Fruit fly (Drosophila melanogaster) whole organism, embryonic: ENCODE results near the gene NKCC.

ENCODE experiments used
- Bteb2 ChIP-seq: fragments of 200-800 bp; sonication (Bioruptor generic); optimal IDR thresholded peaks from 2 replicates; lab custom pipeline; 2016; ENCODE audit warnings: missing biosample characterization, missing genetic modification characterization
- CG11560 ChIP-seq: fragments of 200-800 bp; sonication (Bioruptor generic); IDR thresholded peaks from 3 replicates; pipeline ENCODE4 v1.3.6; 2022; ENCODE audit warnings: missing biosample characterization, missing genetic modification characterization
- CG12071 ChIP-seq: fragments of 200-800 bp; sonication (Bioruptor generic); optimal IDR thresholded peaks from 3 replicates; lab custom pipeline; 2018; ENCODE audit warnings: missing biosample characterization, mild to moderate bottlenecking, missing genetic modification characterization
- CG12155 ChIP-seq: fragments of 200-800 bp; sonication (Bioruptor generic); optimal IDR thresholded peaks from 3 replicates; lab custom pipeline; 2016; ENCODE audit warnings: missing biosample characterization, missing genetic modification characterization
- CG1233 ChIP-seq: fragments of 200-800 bp; sonication (Bioruptor generic); optimal IDR thresholded peaks from 4 replicates; lab custom pipeline; 2018; ENCODE audit warnings: missing biosample characterization, mild to moderate bottlenecking, missing genetic modification characterization
- CG13287 ChIP-seq: fragments of 200-800 bp; sonication (Bioruptor generic); IDR thresholded peaks from 2 replicates; pipeline ENCODE4 v1.3.6; 2022; ENCODE audit warnings: missing biosample characterization, missing genetic modification characterization; ENCODE audit not compliant: partially characterized antibody
- CG13624 ChIP-seq: fragments of 200-800 bp; sonication (Bioruptor generic); optimal IDR thresholded peaks from 2 replicates; lab custom pipeline; 2016; ENCODE audit warnings: missing biosample characterization, missing genetic modification characterization
- CG13894 ChIP-seq: fragments of 200-800 bp; sonication (Bioruptor generic); optimal IDR thresholded peaks from 3 replicates; lab custom pipeline; 2018; ENCODE audit warnings: missing biosample characterization, mild to moderate bottlenecking, missing genetic modification characterization, moderate library complexity
- CG1529 ChIP-seq: fragments of 200-800 bp; sonication (Bioruptor generic); optimal IDR thresholded peaks from 3 replicates; lab custom pipeline; 2018; ENCODE audit warnings: missing biosample characterization, missing genetic modification characterization
- CG1792 ChIP-seq: fragments of 200-800 bp; sonication (Bioruptor generic); optimal IDR thresholded peaks from 2 replicates; lab custom pipeline; 2016; ENCODE audit warnings: missing biosample characterization, missing genetic modification characterization
- CG18262 ChIP-seq: fragments of 200-800 bp; optimal IDR thresholded peaks from 3 replicates; lab custom pipeline; 2019; ENCODE audit warnings: missing biosample characterization, mild to moderate bottlenecking, missing genetic modification characterization, moderate library complexity
- CG2120 ChIP-seq: fragments of 200-800 bp; sonication (Bioruptor generic); optimal IDR thresholded peaks from 3 replicates; lab custom pipeline; 2016; ENCODE audit warnings: missing biosample characterization, missing genetic modification characterization
- CG30431 ChIP-seq: fragments of 200-800 bp; sonication (Bioruptor generic); optimal IDR thresholded peaks from 2 replicates; lab custom pipeline; 2017; ENCODE audit warnings: missing biosample characterization, missing genetic modification characterization
- CG3065 ChIP-seq: fragments of 200-800 bp; sonication (Bioruptor generic); optimal IDR thresholded peaks from 2 replicates; lab custom pipeline; 2016; ENCODE audit warnings: missing biosample characterization, missing genetic modification characterization
- CG32532 ChIP-seq: fragments of 200-800 bp; sonication (Bioruptor generic); IDR thresholded peaks from 2 replicates; pipeline ENCODE4 v1.3.6; 2022; ENCODE audit warnings: missing biosample characterization, missing genetic modification characterization
- CG34422 ChIP-seq: fragments of 200-800 bp; sonication (Bioruptor generic); IDR thresholded peaks from 3 replicates; pipeline ENCODE4 v1.3.6; 2022; ENCODE audit warnings: missing biosample characterization, missing genetic modification characterization
- CG6272 ChIP-seq: fragments of 200-800 bp; sonication (Bioruptor generic); IDR thresholded peaks from 2 replicates; pipeline ENCODE4 v1.3.6; 2022; ENCODE audit warnings: missing biosample characterization, missing genetic modification characterization
- CG8388 ChIP-seq: fragments of 200-800 bp; sonication (Bioruptor generic); optimal IDR thresholded peaks from 2 replicates; lab custom pipeline; 2019; ENCODE audit warnings: missing biosample characterization, mild to moderate bottlenecking, missing genetic modification characterization, moderate library complexity
- CG9797 ChIP-seq: fragments of 200-800 bp; sonication (Bioruptor generic); optimal IDR thresholded peaks from 3 replicates; lab custom pipeline; 2018; ENCODE audit warnings: missing biosample characterization, mild to moderate bottlenecking, missing genetic modification characterization
- CHES-1-like ChIP-seq: fragments of 200-800 bp; sonication (Bioruptor generic); optimal IDR thresholded peaks from 2 replicates; lab custom pipeline; 2016; ENCODE audit warnings: missing biosample characterization, missing genetic modification characterization
- Camta ChIP-seq: fragments of 200-800 bp; sonication (Bioruptor generic); optimal IDR thresholded peaks from 2 replicates; lab custom pipeline; 2016; ENCODE audit warnings: missing biosample characterization, missing genetic modification characterization
- Chrac-16 ChIP-seq: fragments of 200-800 bp; sonication (Bioruptor generic); optimal IDR thresholded peaks from 3 replicates; lab custom pipeline; 2016; ENCODE audit warnings: missing biosample characterization, missing genetic modification characterization
- Dp ChIP-seq: fragments of 200-800 bp; sonication (Bioruptor generic); optimal IDR thresholded peaks from 2 replicates; lab custom pipeline; 2018; ENCODE audit warnings: missing biosample characterization, mild to moderate bottlenecking, missing genetic modification characterization, moderate library complexity
- E2f1 ChIP-seq: fragments of 200-800 bp; sonication (Bioruptor generic); IDR thresholded peaks from 2 replicates; pipeline ENCODE4 v1.3.6; 2022; ENCODE audit warnings: missing biosample characterization, missing genetic modification characterization
- Eip74EF ChIP-seq, 2 experiments: fragments of 200-800 bp in 1 of 2; fragments of >200 bp in 1 of 2; sonication (Bioruptor generic) in 1 of 2; optimal IDR thresholded peaks; 2 replicates each; lab custom pipeline; 2017 to 2019; ENCODE audit warnings: missing biosample characterization in 2 of 2, missing genetic modification characterization in 2 of 2, mild to moderate bottlenecking in 1 of 2, moderate library complexity in 1 of 2
- HLH4C ChIP-seq: fragments of 200-800 bp; sonication (Bioruptor generic); IDR thresholded peaks from 3 replicates; pipeline ENCODE4 v1.3.6; 2022; ENCODE audit warnings: missing biosample characterization, missing genetic modification characterization; ENCODE audit not compliant: partially characterized antibody
- Optix ChIP-seq: fragments of 200-800 bp; sonication (Bioruptor generic); IDR thresholded peaks from 3 replicates; pipeline ENCODE4 v1.3.6; 2022; ENCODE audit warnings: missing biosample characterization, missing genetic modification characterization
- Taf1 ChIP-seq: fragments of 200-800 bp; sonication (Bioruptor generic); IDR thresholded peaks from 2 replicates; pipeline ENCODE4 v1.3.6; 2022; ENCODE audit warnings: missing biosample characterization, missing genetic modification characterization
- Trl ChIP-seq, 3 experiments: fragments of >200 bp in 2 of 3; fragments of 200-800 bp in 1 of 3; sonication (Bioruptor generic) in 1 of 3; optimal IDR thresholded peaks; 2 replicates in 1 of 3; 3 replicates in 2 of 3; lab custom pipeline; 2016 to 2017; ENCODE audit warnings: missing biosample characterization in 1 of 3, missing genetic modification characterization in 1 of 3
- abd-A ChIP-seq: fragments of 200-800 bp; sonication (Bioruptor generic); optimal IDR thresholded peaks from 3 replicates; lab custom pipeline; 2019; ENCODE audit warnings: missing biosample characterization, mild to moderate bottlenecking, missing genetic modification characterization, moderate library complexity
- bbx ChIP-seq: fragments of 200-800 bp; sonication (Bioruptor generic); IDR thresholded peaks from 2 replicates; pipeline ENCODE4 v1.3.6; 2022; ENCODE audit warnings: missing biosample characterization, missing genetic modification characterization; ENCODE audit not compliant: partially characterized antibody
- cad ChIP-seq: fragments of >200 bp; optimal IDR thresholded peaks from 2 replicates; lab custom pipeline; 2017; ENCODE audit warnings: missing biosample characterization, missing genetic modification characterization
- cas ChIP-seq: fragments of 200-800 bp; sonication (Bioruptor generic); IDR thresholded peaks from 2 replicates; pipeline ENCODE4 v1.3.6; 2022; ENCODE audit warnings: missing biosample characterization, missing genetic modification characterization
- ci ChIP-seq: fragments of 200-800 bp; sonication (Bioruptor generic); IDR thresholded peaks from 3 replicates; pipeline ENCODE4 v1.3.6; 2022; ENCODE audit warnings: missing biosample characterization, missing genetic modification characterization
- crp ChIP-seq, 2 experiments: fragments of 200-800 bp; sonication (Bioruptor generic); optimal IDR thresholded peaks; 2 replicates in 1 of 2; 3 replicates in 1 of 2; lab custom pipeline; 2017; ENCODE audit warnings: missing biosample characterization in 2 of 2, missing genetic modification characterization in 2 of 2, mild to moderate bottlenecking in 1 of 2, moderate library complexity in 1 of 2
- dpn ChIP-seq, 2 experiments: fragments of 200-800 bp; sonication (Bioruptor generic); optimal IDR thresholded peaks; 3 replicates each; lab custom pipeline; 2016; ENCODE audit warnings: missing biosample characterization in 2 of 2, missing genetic modification characterization in 2 of 2
- ems ChIP-seq: fragments of 200-800 bp; sonication (Bioruptor generic); optimal IDR thresholded peaks from 3 replicates; lab custom pipeline; 2016; ENCODE audit warnings: missing biosample characterization, missing genetic modification characterization
- exex ChIP-seq: fragments of 200-800 bp; sonication (Bioruptor generic); optimal IDR thresholded peaks from 4 replicates; lab custom pipeline; 2018; ENCODE audit warnings: missing biosample characterization, mild to moderate bottlenecking, missing genetic modification characterization, moderate library complexity
- fd64A ChIP-seq: fragments of 200-800 bp; sonication (Bioruptor generic); optimal IDR thresholded peaks from 3 replicates; lab custom pipeline; 2018; ENCODE audit warnings: missing biosample characterization, mild to moderate bottlenecking, missing genetic modification characterization
- fd96Cb ChIP-seq: fragments of 200-800 bp; sonication (Bioruptor generic); optimal IDR thresholded peaks from 2 replicates; lab custom pipeline; 2018; ENCODE audit warnings: missing biosample characterization, mild to moderate bottlenecking, missing genetic modification characterization, moderate library complexity
- fu2 ChIP-seq: fragments of 200-800 bp; sonication (Bioruptor generic); optimal IDR thresholded peaks from 2 replicates; lab custom pipeline; 2016; ENCODE audit warnings: missing biosample characterization, missing genetic modification characterization
- gcm ChIP-seq: fragments of 200-800 bp; sonication (Bioruptor generic); optimal IDR thresholded peaks from 2 replicates; lab custom pipeline; 2019; ENCODE audit warnings: missing biosample characterization, mild to moderate bottlenecking, missing genetic modification characterization, moderate library complexity
- gro ChIP-seq: fragments of 200-800 bp; sonication (Bioruptor generic); optimal IDR thresholded peaks from 2 replicates; lab custom pipeline; 2016; ENCODE audit warnings: missing biosample characterization, missing genetic modification characterization
- hth ChIP-seq: fragments of >200 bp; optimal IDR thresholded peaks from 2 replicates; lab custom pipeline; 2017; ENCODE audit warnings: inconsistent platforms
- insv ChIP-seq, 2 experiments: fragments of 200-800 bp; sonication (Bioruptor generic); optimal IDR thresholded peaks; 3 replicates each; lab custom pipeline; 2016 to 2018; ENCODE audit warnings: missing biosample characterization in 2 of 2, missing genetic modification characterization in 2 of 2
- klu ChIP-seq: fragments of 200-800 bp; sonication (Bioruptor generic); IDR thresholded peaks from 2 replicates; pipeline ENCODE4 v1.3.6; 2022; ENCODE audit warnings: missing biosample characterization, missing genetic modification characterization
- pb ChIP-seq: fragments of 200-800 bp; sonication (Bioruptor generic); optimal IDR thresholded peaks from 3 replicates; lab custom pipeline; 2016; ENCODE audit warnings: missing biosample characterization, missing genetic modification characterization
- so ChIP-seq: fragments of 200-800 bp; sonication (Bioruptor generic); IDR thresholded peaks from 3 replicates; pipeline ENCODE4 v1.3.6; 2022; ENCODE audit warnings: missing biosample characterization, missing genetic modification characterization
- vvl ChIP-seq: fragments of 200-800 bp; sonication (Bioruptor generic); IDR thresholded peaks from 2 replicates; pipeline ENCODE4 v1.3.6; 2022; ENCODE audit warnings: missing biosample characterization, missing genetic modification characterization
- zf30C ChIP-seq: fragments of 200-800 bp; sonication (Bioruptor generic); optimal IDR thresholded peaks from 3 replicates; lab custom pipeline; 2018; ENCODE audit warnings: missing biosample characterization, mild to moderate bottlenecking, missing genetic modification characterization

Gene NKCC

dm6 chr3R:5474551-5474950 lies 28.0 kb downstream of the NKCC start, which contains the start of the genes CG45100, HDAC3 and Hcs (continued):
- TF ChIP-seq fu2 (GFP tag; lab: Kevin White, UChicago) (peak; percentile 60), CG6272 (GFP tag; lab: Robert Waterston, UW) (peak; percentile 49; the same call in 1 of the 2 replicates), abd-A (no peak), CHES-1-like (GFP tag; lab: Kevin White, UChicago) (peak; percentile 77), Dp (GFP tag; lab: Kevin White, UChicago) (peak; percentile 22), ems (peak; percentile 50), fd64A (GFP tag; lab: Kevin White, UChicago) (no peak), Taf1 (GFP tag; lab: Robert Waterston, UW) (no peak), ci (GFP tag; lab: Robert Waterston, UW) (no peak), cad (GFP tag; lab: Kevin White, UChicago) (no peak), fd96Cb (tag; lab: Kevin White, UChicago) (no peak), so (GFP tag; lab: Robert Waterston, UW) (no peak), E2f1 (GFP tag; lab: Robert Waterston, UW) (peak; percentile 48; the same call in 1 of the 2 replicates), exex (tag; lab: Kevin White, UChicago) (no peak), CG12155 (GFP tag; lab: Kevin White, UChicago) (peak; percentile 53), vvl (GFP tag; lab: Robert Waterston, UW) (peak; percentile 42; the same call in 1 of the 2 replicates), CG8388 (GFP tag; lab: Kevin White, UChicago) (no peak), CG13624 (peak; percentile 72), CG1529 (GFP tag; lab: Kevin White, UChicago) (no peak), gro (GFP tag; lab: Kevin White, UChicago) (no peak), CG1233 (GFP tag; lab: Kevin White, UChicago) (no peak), Bteb2 (peak; percentile 26), crp (GFP tag; optimal IDR thresholded peaks at IDR 0.05; lab: Kevin White, UChicago) (peak in 1 of 2 experiments; percentile 23), klu (GFP tag; lab: Robert Waterston, UW) (no peak; the same call in 1 of the 2 replicates), Camta (GFP tag; lab: Kevin White, UChicago) (peak; percentile 43), pb (no peak), CG30431 (GFP tag; lab: Kevin White, UChicago) (no peak), CG3065 (GFP tag; lab: Kevin White, UChicago) (no peak), insv (GFP tag; optimal IDR thresholded peaks at IDR 0.05; lab: Kevin White, UChicago) (peak; percentile 67 to 97), Chrac-16 (peak; percentile 51), CG9797 (GFP tag; lab: Kevin White, UChicago) (peak; percentile 29), gcm (GFP tag; lab: Kevin White, UChicago) (no peak), CG12071 (no peak), CG11560 (tag; lab: Robert Waterston, UW) (no peak), hth (lab: Kevin White, UChicago) (no peak), CG13894 (tag; lab: Kevin White, UChicago) (no peak), Trl (optimal IDR thresholded peaks at IDR 0.05; lab: Kevin White, UChicago) (no peak), Trl (GFP tag; optimal IDR thresholded peaks at IDR 0.05; lab: Kevin White, UChicago) (peak; percentile 70), CG13287 (GFP tag; lab: Robert Waterston, UW) (peak; percentile 90), CG2120 (GFP tag; lab: Kevin White, UChicago) (peak; percentile 82), HLH4C (peak; percentile 80), Optix (GFP tag; lab: Robert Waterston, UW) (no peak), CG18262 (tag; lab: Kevin White, UChicago) (no peak), CG34422 (GFP tag; lab: Robert Waterston, UW) (0 out of 3 replicates have a peak, but pooled peaks have one; percentile 23), Eip74EF (GFP tag; optimal IDR thresholded peaks at IDR 0.05; lab: Kevin White, UChicago) (no peak), CG32532 (GFP tag; lab: Robert Waterston, UW) (peak; percentile 67), dpn (GFP tag; optimal IDR thresholded peaks at IDR 0.05; lab: Kevin White, UChicago) (peak; percentile 37 to 52), zf30C (no peak), CG1792 (GFP tag; lab: Kevin White, UChicago) (no peak), bbx (peak; percentile 75), cas (GFP tag; lab: Robert Waterston, UW) (no peak)
